Worm (Caenorhabditis elegans) whole organism, young adult: ENCODE measurements around the gene D1014.6.

Source experiments
- B0261.1 ChIP-seq: sonication (generic microtip); optimal IDR thresholded peaks from 2 replicates; lab custom pipeline; 2016; ENCODE audit warnings: mild to moderate bottlenecking, missing genetic modification characterization, moderate library complexity, missing compliant biosample characterization
- C06A6.2 ChIP-seq: fragments of 200-800 bp; sonication (Bioruptor generic); conservative IDR thresholded peaks from 2 replicates; pipeline ENCODE4 v1.3.6; 2022; ENCODE audit warnings: missing genetic modification characterization, missing compliant biosample characterization
- aptf-2 ChIP-seq: fragments of 200-800 bp; sonication (Bioruptor generic); conservative IDR thresholded peaks from 2 replicates; pipeline ENCODE4 v1.3.6; 2022; ENCODE audit warnings: missing genetic modification reagents, missing genetic modification characterization, missing compliant biosample characterization
- dpl-1 ChIP-seq: fragments of 150-350 bp; optimal IDR thresholded peaks from 2 replicates; lab custom pipeline; 2014; ENCODE audit warnings: missing biosample characterization, missing genetic modification reagents, missing genetic modification characterization
- lsy-27 ChIP-seq: sonication (generic microtip); optimal IDR thresholded peaks from 2 replicates; lab custom pipeline; 2017; ENCODE audit warnings: missing genetic modification characterization, mild to moderate bottlenecking, missing compliant biosample characterization, antibody characterized with exemption, missing genotype, borderline replicate concordance; ENCODE audit not compliant: insufficient read depth
- nfya-1 ChIP-seq: sonication (generic microtip); optimal IDR thresholded peaks from 2 replicates; lab custom pipeline; 2017; ENCODE audit warnings: antibody characterized with exemption, missing compliant biosample characterization, missing genetic modification characterization, borderline replicate concordance; ENCODE audit not compliant: insufficient read depth
- nhr-80 ChIP-seq: sonication (generic microtip); optimal IDR thresholded peaks from 2 replicates; lab custom pipeline; 2016; ENCODE audit warnings: missing genetic modification characterization, missing compliant biosample characterization
- pha-4 ChIP-seq: fragments of 150-350 bp; sonication (generic microtip); optimal IDR thresholded peaks from 2 replicates; lab custom pipeline; 2014; ENCODE audit warnings: missing biosample characterization, missing genetic modification reagents, missing genetic modification characterization
- sdz-38 ChIP-seq: sonication (generic microtip); optimal IDR thresholded peaks from 2 replicates; lab custom pipeline; 2016; ENCODE audit warnings: missing genotype, missing genetic modification characterization, missing compliant biosample characterization

DNA sequence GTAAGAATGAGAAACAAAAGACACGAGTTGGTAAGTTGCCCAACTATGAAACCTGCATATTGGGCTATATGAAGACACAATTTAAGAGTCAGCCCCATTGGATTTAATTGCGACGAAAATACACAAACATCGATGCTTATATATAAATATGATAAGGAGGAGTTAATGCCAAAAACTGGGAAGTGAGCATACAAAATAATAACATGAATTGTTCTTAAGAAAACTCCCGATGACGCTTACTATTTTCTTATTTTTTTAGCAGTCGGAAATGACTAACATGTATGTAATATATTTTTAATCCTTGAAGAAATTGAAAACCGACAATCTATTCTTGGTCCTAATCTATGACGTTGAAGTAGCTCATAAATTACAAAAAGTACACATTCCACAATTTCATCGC, 48.9 kb upstream of the D1014.6 start, which contains the start of gene str-144:
- TF ChIP-seq B0261.1 (no peak), C06A6.2 (no peak), aptf-2 (no peak), nhr-80 (tag; lab: Kevin White, UChicago) (no peak), sdz-38 (tag; lab: Kevin White, UChicago) (no peak), dpl-1 (no peak), lsy-27 (tag; lab: Kevin White, UChicago) (no peak), pha-4 (tag; lab: Kevin White, UChicago) (no peak), nfya-1 (tag; lab: Kevin White, UChicago) (no peak)
